Fruit fly (Drosophila melanogaster) whole organism, pupa: ENCODE results near the gene tst.

Source experiments
- CG14655 ChIP-seq: fragments of 200-800 bp; sonication (Bioruptor generic); optimal IDR thresholded peaks from 3 replicates; lab custom pipeline; 2017; ENCODE audit warnings: mild to moderate bottlenecking, missing biosample characterization, missing genetic modification reagents, missing genetic modification characterization
- CG17806 ChIP-seq: fragments of 200-800 bp; sonication (Bioruptor generic); optimal IDR thresholded peaks from 2 replicates; lab custom pipeline; 2018; ENCODE audit warnings: missing biosample characterization, mild to moderate bottlenecking, missing genetic modification characterization, moderate library complexity
- CG32121 ChIP-seq: fragments of 200-800 bp; sonication (Bioruptor generic); IDR thresholded peaks from 2 replicates; pipeline ENCODE4 v1.3.6; 2022; ENCODE audit warnings: missing biosample characterization, missing genetic modification characterization
- CG8159 ChIP-seq: fragments of 200-800 bp; sonication (Bioruptor generic); optimal IDR thresholded peaks from 3 replicates; lab custom pipeline; 2018; ENCODE audit warnings: missing biosample characterization, mild to moderate bottlenecking, missing genetic modification characterization, moderate library complexity
- CG9948 ChIP-seq: fragments of 200-800 bp; sonication (Bioruptor generic); optimal IDR thresholded peaks from 2 replicates; lab custom pipeline; 2018; ENCODE audit warnings: missing biosample characterization, mild to moderate bottlenecking, missing genetic modification characterization, moderate library complexity
- Pif1A ChIP-seq: fragments of 200-800 bp; sonication (Bioruptor generic); optimal IDR thresholded peaks from 3 replicates; lab custom pipeline; 2016; ENCODE audit warnings: missing biosample characterization, missing genetic modification characterization
- Snoo ChIP-seq: fragments of 200-800 bp; sonication (Bioruptor generic); optimal IDR thresholded peaks from 3 replicates; lab custom pipeline; 2017; ENCODE audit warnings: missing biosample characterization, mild to moderate bottlenecking, missing genetic modification characterization, inconsistent platforms

DNA sequence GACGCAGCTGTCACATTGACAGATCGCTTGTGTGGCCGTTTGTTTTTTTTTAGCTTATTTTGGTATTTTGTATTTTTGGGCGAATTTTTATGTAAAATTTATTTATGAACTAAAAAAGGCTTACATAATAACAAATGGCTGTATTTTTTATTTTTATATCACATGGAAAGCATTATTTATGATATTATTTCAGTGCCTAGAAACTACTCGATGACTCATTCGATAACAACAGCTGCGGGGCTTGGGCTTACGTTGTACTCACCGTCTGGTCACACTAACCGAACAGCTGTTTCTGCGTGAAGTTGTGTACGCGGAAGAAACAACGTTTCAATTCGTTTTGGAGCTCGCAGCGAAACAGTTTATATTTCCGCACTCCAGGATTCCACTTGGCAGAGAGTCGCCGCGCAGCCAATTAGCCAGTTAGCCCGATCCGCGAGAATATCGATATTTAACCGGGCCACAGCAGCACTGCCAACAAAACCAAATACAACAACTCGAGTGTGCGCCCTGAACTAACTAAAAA lies 39.6 kb downstream of the tst start, which contains the start of the genes Hmgcr and Rpn9:
- no peak for TF ChIP-seq CG9948 (tag; lab: Kevin White, UChicago)
- no peak for TF ChIP-seq CG14655
- TF ChIP-seq CG17806 (tag; lab: Kevin White, UChicago) = no peak
- no peak for TF ChIP-seq Pif1A (GFP tag; lab: Kevin White, UChicago)
- TF ChIP-seq Snoo (tag; lab: Kevin White, UChicago) = no peak
- no peak for TF ChIP-seq CG32121 (GFP tag; lab: Robert Waterston, UW)
- no peak for TF ChIP-seq CG8159
